Fruit fly (Drosophila melanogaster): ENCODE data around the gene CG32986.
A peak's percentile ranks its signal among the peaks of the same experiment; 100 is the strongest.

Gene CG32986

dm6 chr2L:8834806-8835483, 27.6 kb upstream of the CG32986 start (continued):
- peak; percentile 89 for TF ChIP-seq ttk (GFP tag; IDR thresholded peaks at IDR 0.05)
- no peak for TF ChIP-seq prd (optimal IDR thresholded peaks at IDR 0.05)
- peak; percentile 73 for TF ChIP-seq prd (GFP tag; IDR thresholded peaks at IDR 0.05)
- peak; percentile 70 for TF ChIP-seq Max (GFP tag; optimal IDR thresholded peaks at IDR 0.05)
- TF ChIP-seq Chrac-16 (GFP tag; optimal IDR thresholded peaks at IDR 0.05) = peak; percentile 25
- TF ChIP-seq CG14014 (GFP tag; IDR thresholded peaks at IDR 0.05) = peak; percentile 18; the same call in 1 of the 2 replicates
- peak; percentile 49 for TF ChIP-seq Rx (GFP tag; IDR thresholded peaks at IDR 0.05)
- TF ChIP-seq CG11093 (GFP tag; IDR thresholded peaks at IDR 0.05) = peak; percentile 50; the same call in 2 of the 3 replicates
- TF ChIP-seq chm (GFP tag; IDR thresholded peaks at IDR 0.05) = peak; percentile 82
- peak; percentile 59 for TF ChIP-seq CG1529 (GFP tag; optimal IDR thresholded peaks at IDR 0.05)
- peak; percentile 56 for TF ChIP-seq CoRest (tag; optimal IDR thresholded peaks at IDR 0.05)
- peak; percentile 21 for TF ChIP-seq CG17359 (tag; optimal IDR thresholded peaks at IDR 0.05)
- TF ChIP-seq CG10565 (GFP tag; optimal IDR thresholded peaks at IDR 0.05) = peak; percentile 18
- TF ChIP-seq CG11723 (GFP tag; optimal IDR thresholded peaks at IDR 0.05) = peak; percentile 37
- TF ChIP-seq croc (GFP tag; conservative IDR thresholded peaks at IDR 0.05) = peak; percentile 58
- TF ChIP-seq Hr3 (GFP tag; optimal IDR thresholded peaks at IDR 0.05) = peak; percentile 58
- TF ChIP-seq sob (GFP tag; IDR thresholded peaks at IDR 0.05) = peak; percentile 67; the same call in 1 of the 2 replicates
- peak; percentile 66 for TF ChIP-seq bab2 (GFP tag; optimal IDR thresholded peaks at IDR 0.05)
- 0 out of 3 replicates have a peak, but pooled peaks have one; percentile 38 for TF ChIP-seq H15 (GFP tag; IDR thresholded peaks at IDR 0.05)
- peak; percentile 71 for TF ChIP-seq unpg (GFP tag; optimal IDR thresholded peaks at IDR 0.05)
- TF ChIP-seq CG17829 (tag; optimal IDR thresholded peaks at IDR 0.05) = peak; percentile 20
- peak; percentile 45 for TF ChIP-seq CG8388 (GFP tag; optimal IDR thresholded peaks at IDR 0.05)
- TF ChIP-seq CG34224 (GFP tag; IDR thresholded peaks at IDR 0.05; ENCODE audit: partially characterized antibody) = no peak
- TF ChIP-seq CG3847 (GFP tag; IDR thresholded peaks at IDR 0.05) = no peak
- peak; percentile 80 for TF ChIP-seq CG10979 (tag; optimal IDR thresholded peaks at IDR 0.05)
- peak; percentile 26 for TF ChIP-seq tup (GFP tag; optimal IDR thresholded peaks at IDR 0.05)
- peak; percentile 49 for TF ChIP-seq gcm (GFP tag; optimal IDR thresholded peaks at IDR 0.05)
- TF ChIP-seq danr (GFP tag; IDR thresholded peaks at IDR 0.05) = 0 out of 2 replicates have a peak, but pooled peaks have one; percentile 37
- TF ChIP-seq CG5953 (GFP tag; IDR thresholded peaks at IDR 0.05) = peak; percentile 86
- peak; percentile 9 for TF ChIP-seq CG16815 (GFP tag; optimal IDR thresholded peaks at IDR 0.05)
- TF ChIP-seq CG2678 (tag; optimal IDR thresholded peaks at IDR 0.05) = peak; percentile 32
- TF ChIP-seq dimm (GFP tag; IDR thresholded peaks at IDR 0.05) = peak; percentile 48
- no peak for TF ChIP-seq Fer1 (GFP tag; optimal IDR thresholded peaks at IDR 0.05)
- TF ChIP-seq tgo (GFP tag; IDR thresholded peaks at IDR 0.05) = peak; percentile 76
- no peak for TF ChIP-seq CG6254 (GFP tag; optimal IDR thresholded peaks at IDR 0.05)
- peak; percentile 83 for TF ChIP-seq dmrt99B (tag; optimal IDR thresholded peaks at IDR 0.05)
- peak; percentile 52 for TF ChIP-seq btn (GFP tag; optimal IDR thresholded peaks at IDR 0.05)
- peak; percentile 57 for TF ChIP-seq ems (GFP tag; optimal IDR thresholded peaks at IDR 0.05)
- no peak for TF ChIP-seq Side (GFP tag; optimal IDR thresholded peaks at IDR 0.05)
- TF ChIP-seq CG7556 (GFP tag; optimal IDR thresholded peaks at IDR 0.05) = peak; percentile 37
- TF ChIP-seq Elba2 (GFP tag; optimal IDR thresholded peaks at IDR 0.05) = peak; percentile 6
- peak; percentile 51 for TF ChIP-seq CG1024 (GFP tag; IDR thresholded peaks at IDR 0.05)
- TF ChIP-seq H2.0 (GFP tag; IDR thresholded peaks at IDR 0.05) = 0 out of 2 replicates have a peak, but pooled peaks have one; percentile 8
- no peak for TF ChIP-seq CG17568 (GFP tag; optimal IDR thresholded peaks at IDR 0.05)
- no peak for TF ChIP-seq CG15011 (GFP tag; optimal IDR thresholded peaks at IDR 0.05)
- no peak for TF ChIP-seq unc-4 (GFP tag; IDR thresholded peaks at IDR 0.05; ENCODE audit: partially characterized antibody)
- peak; percentile 36 for TF ChIP-seq CG1792 (GFP tag; optimal IDR thresholded peaks at IDR 0.05)
- peak; percentile 58 for TF ChIP-seq CG1647 (GFP tag; optimal IDR thresholded peaks at IDR 0.05)
- peak; percentile 55; the same call in 1 of the 2 replicates for TF ChIP-seq E2f2 (GFP tag; IDR thresholded peaks at IDR 0.05)
- peak; percentile 32; the same call in 1 of the 2 replicates for TF ChIP-seq CG10366 (GFP tag; IDR thresholded peaks at IDR 0.05)

Measured in whole organism, embryonic.